Fruit fly (Drosophila melanogaster) whole organism, embryonic: ENCODE data around the gene ash1.

Experiments
- Abd-B ChIP-seq: fragments of 200-800 bp; sonication (Bioruptor generic); optimal IDR thresholded peaks from 2 replicates; lab custom pipeline; 2018; ENCODE audit warnings: missing biosample characterization, mild to moderate bottlenecking, missing genetic modification characterization, moderate library complexity
- Atf-2 ChIP-seq: fragments of 200-800 bp; sonication (Bioruptor generic); optimal IDR thresholded peaks from 2 replicates; lab custom pipeline; 2016; ENCODE audit warnings: missing biosample characterization, missing genetic modification characterization
- Awh ChIP-seq: fragments of 200-800 bp; sonication (Bioruptor generic); IDR thresholded peaks from 2 replicates; pipeline ENCODE4, ENCODE4 v1.3.6; 2022; ENCODE audit warnings: missing biosample characterization, missing genetic modification characterization
- CG10543 ChIP-seq: fragments of 200-800 bp; sonication (Bioruptor generic); optimal IDR thresholded peaks from 3 replicates; lab custom pipeline; 2017; ENCODE audit warnings: missing biosample characterization, mild to moderate bottlenecking, missing genetic modification characterization, moderate library complexity
- CG10565 ChIP-seq: fragments of 200-800 bp; sonication (Bioruptor generic); optimal IDR thresholded peaks from 3 replicates; lab custom pipeline; 2016; ENCODE audit warnings: missing biosample characterization, mild to moderate bottlenecking, missing genetic modification characterization
- CG11695 ChIP-seq: fragments of 200-800 bp; sonication (Bioruptor generic); IDR thresholded peaks from 3 replicates; pipeline ENCODE4 v1.3.6; 2022; ENCODE audit warnings: missing biosample characterization, missing genetic modification characterization
- CG11723 ChIP-seq: fragments of 200-800 bp; sonication (Bioruptor generic); optimal IDR thresholded peaks from 2 replicates; lab custom pipeline; 2017; ENCODE audit warnings: missing biosample characterization, mild to moderate bottlenecking, missing genetic modification characterization
- CG12659 ChIP-seq: fragments of 200-800 bp; sonication (Bioruptor generic); optimal IDR thresholded peaks from 3 replicates; lab custom pipeline; 2017; ENCODE audit warnings: mild to moderate bottlenecking, missing biosample characterization, missing genetic modification reagents, missing genetic modification characterization
- CG15514 ChIP-seq: fragments of 200-800 bp; sonication (Bioruptor generic); optimal IDR thresholded peaks from 3 replicates; lab custom pipeline; 2017; ENCODE audit warnings: missing biosample characterization, missing genetic modification characterization, mild to moderate bottlenecking, moderate library complexity, missing genetic modification reagents
- CG2199 ChIP-seq: fragments of 200-800 bp; sonication (Bioruptor generic); IDR thresholded peaks from 3 replicates; pipeline ENCODE4 v1.3.6; 2022; ENCODE audit warnings: missing biosample characterization, missing genetic modification characterization
- CG32532 ChIP-seq: fragments of 200-800 bp; sonication (Bioruptor generic); IDR thresholded peaks from 2 replicates; pipeline ENCODE4 v1.3.6; 2022; ENCODE audit warnings: missing biosample characterization, missing genetic modification characterization
- CG32772 ChIP-seq: fragments of 200-800 bp; sonication (Bioruptor generic); IDR thresholded peaks from 2 replicates; pipeline ENCODE4 v1.3.6; 2022; ENCODE audit warnings: missing biosample characterization, missing genetic modification characterization
- CG4404 ChIP-seq: fragments of 200-800 bp; sonication (Bioruptor generic); IDR thresholded peaks from 2 replicates; pipeline ENCODE4 v1.3.6; 2022; ENCODE audit warnings: missing biosample characterization, missing genetic modification characterization
- CG5953 ChIP-seq: fragments of 200-800 bp; sonication (Bioruptor generic); IDR thresholded peaks from 2 replicates; pipeline ENCODE4 v1.3.6; 2022; ENCODE audit warnings: missing biosample characterization, missing genetic modification characterization
- CG8359 ChIP-seq: fragments of 200-800 bp; sonication (Bioruptor generic); optimal IDR thresholded peaks from 2 replicates; lab custom pipeline; 2017; ENCODE audit warnings: missing biosample characterization, mild to moderate bottlenecking, missing genetic modification characterization, borderline replicate concordance
- CG9215 ChIP-seq: fragments of 200-800 bp; sonication (Bioruptor generic); IDR thresholded peaks from 2 replicates; pipeline ENCODE4 v1.3.6; 2022; ENCODE audit warnings: missing biosample characterization, missing genetic modification characterization
- CG9797 ChIP-seq: fragments of 200-800 bp; sonication (Bioruptor generic); optimal IDR thresholded peaks from 3 replicates; lab custom pipeline; 2018; ENCODE audit warnings: missing biosample characterization, mild to moderate bottlenecking, missing genetic modification characterization
- CHES-1-like ChIP-seq: fragments of 200-800 bp; sonication (Bioruptor generic); optimal IDR thresholded peaks from 2 replicates; lab custom pipeline; 2016; ENCODE audit warnings: missing biosample characterization, missing genetic modification characterization
- Dad ChIP-seq: fragments of 200-800 bp; sonication (Bioruptor generic); optimal IDR thresholded peaks from 3 replicates; lab custom pipeline; 2016; ENCODE audit warnings: missing biosample characterization, missing genetic modification characterization
- Doc3 ChIP-seq: fragments of 200-800 bp; sonication (Bioruptor generic); IDR thresholded peaks from 3 replicates; pipeline ENCODE4 v1.3.6; 2022; ENCODE audit warnings: missing biosample characterization, missing genetic modification characterization; ENCODE audit not compliant: partially characterized antibody
- Dp ChIP-seq: fragments of 200-800 bp; sonication (Bioruptor generic); optimal IDR thresholded peaks from 2 replicates; lab custom pipeline; 2018; ENCODE audit warnings: missing biosample characterization, mild to moderate bottlenecking, missing genetic modification characterization, moderate library complexity
- HLHmδ ChIP-seq: fragments of 200-800 bp; sonication (Bioruptor generic); optimal IDR thresholded peaks from 2 replicates; lab custom pipeline; 2018; ENCODE audit warnings: missing biosample characterization, mild to moderate bottlenecking, missing genetic modification characterization, moderate library complexity
- Hmx ChIP-seq: fragments of 200-800 bp; sonication (Bioruptor generic); optimal IDR thresholded peaks from 2 replicates; lab custom pipeline; 2016; ENCODE audit warnings: missing biosample characterization, missing genetic modification characterization
- Hr39 ChIP-seq: fragments of >200 bp; optimal IDR thresholded peaks from 2 replicates; lab custom pipeline; 2017
- MBD-R2 ChIP-seq: fragments of 200-800 bp; sonication (Bioruptor generic); IDR thresholded peaks from 2 replicates; pipeline ENCODE4 v1.3.6; 2022; ENCODE audit warnings: missing biosample characterization, missing genetic modification characterization
- Oli ChIP-seq: fragments of 200-800 bp; sonication (Bioruptor generic); optimal IDR thresholded peaks from 2 replicates; lab custom pipeline; 2018; ENCODE audit warnings: missing biosample characterization, mild to moderate bottlenecking, missing genetic modification characterization, moderate library complexity
- Optix ChIP-seq: fragments of 200-800 bp; sonication (Bioruptor generic); IDR thresholded peaks from 3 replicates; pipeline ENCODE4 v1.3.6; 2022; ENCODE audit warnings: missing biosample characterization, missing genetic modification characterization
- Ravus ChIP-seq: fragments of 200-800 bp; sonication (Bioruptor generic); IDR thresholded peaks from 2 replicates; pipeline ENCODE4 v1.3.6; 2022; ENCODE audit warnings: missing biosample characterization, missing genetic modification characterization
- Sry-β ChIP-seq: fragments of 200-800 bp; sonication (Bioruptor generic); optimal IDR thresholded peaks from 2 replicates; lab custom pipeline; 2018; ENCODE audit warnings: missing biosample characterization, mild to moderate bottlenecking, missing genetic modification characterization, moderate library complexity
- Stat92E ChIP-seq, 3 experiments: fragments of >200 bp in 2 of 3; fragments of 200-800 bp in 1 of 3; sonication (Bioruptor generic) in 1 of 3; optimal IDR thresholded peaks; 2 replicates each; lab custom pipeline; 2017 to 2019; ENCODE audit warnings: missing biosample characterization in 3 of 3, missing genetic modification characterization in 3 of 3, mild to moderate bottlenecking in 1 of 3, moderate library complexity in 1 of 3
- Trl ChIP-seq, 3 experiments: fragments of >200 bp in 2 of 3; fragments of 200-800 bp in 1 of 3; sonication (Bioruptor generic) in 1 of 3; optimal IDR thresholded peaks; 2 replicates in 1 of 3; 3 replicates in 2 of 3; lab custom pipeline; 2016 to 2017; ENCODE audit warnings: missing biosample characterization in 1 of 3, missing genetic modification characterization in 1 of 3
- Xrp1 ChIP-seq: fragments of 200-800 bp; sonication (Bioruptor generic); IDR thresholded peaks from 2 replicates; pipeline ENCODE4 v1.3.6; 2022; ENCODE audit warnings: missing biosample characterization, missing genetic modification characterization
- abd-A ChIP-seq: fragments of 200-800 bp; sonication (Bioruptor generic); optimal IDR thresholded peaks from 3 replicates; lab custom pipeline; 2019; ENCODE audit warnings: missing biosample characterization, mild to moderate bottlenecking, missing genetic modification characterization, moderate library complexity
- dysf ChIP-seq: fragments of 200-800 bp; sonication (Bioruptor generic); IDR thresholded peaks from 3 replicates; pipeline ENCODE4 v1.3.6; 2022; ENCODE audit warnings: missing biosample characterization, missing genetic modification characterization
- ewg ChIP-seq: fragments of 200-800 bp; sonication (Bioruptor generic); optimal IDR thresholded peaks from 3 replicates; lab custom pipeline; 2017; ENCODE audit warnings: mild to moderate bottlenecking, missing biosample characterization, missing genetic modification reagents, missing genetic modification characterization
- gcm ChIP-seq: fragments of 200-800 bp; sonication (Bioruptor generic); optimal IDR thresholded peaks from 2 replicates; lab custom pipeline; 2019; ENCODE audit warnings: missing biosample characterization, mild to moderate bottlenecking, missing genetic modification characterization, moderate library complexity
- inv ChIP-seq: fragments of 200-800 bp; sonication (Bioruptor generic); IDR thresholded peaks from 2 replicates; pipeline ENCODE4 v1.3.6; 2022; ENCODE audit warnings: missing biosample characterization, missing genetic modification characterization; ENCODE audit not compliant: partially characterized antibody
- jing ChIP-seq: fragments of 200-800 bp; sonication (Bioruptor generic); optimal IDR thresholded peaks from 2 replicates; lab custom pipeline; 2018; ENCODE audit warnings: missing biosample characterization, mild to moderate bottlenecking, missing genetic modification characterization
- lbe ChIP-seq: fragments of 200-800 bp; sonication (Bioruptor generic); optimal IDR thresholded peaks from 2 replicates; lab custom pipeline; 2016; ENCODE audit warnings: missing biosample characterization, mild to moderate bottlenecking, missing genetic modification characterization
- lola ChIP-seq, 3 experiments: fragments of >200 bp in 2 of 3; fragments of 200-800 bp in 1 of 3; sonication (Bioruptor generic) in 1 of 3; optimal IDR thresholded peaks; 2 replicates each; lab custom pipeline; 2017 to 2019; ENCODE audit warnings: missing biosample characterization in 3 of 3, missing genetic modification characterization in 3 of 3, mild to moderate bottlenecking in 1 of 3, moderate library complexity in 1 of 3
- mam ChIP-seq: fragments of 200-800 bp; sonication (Bioruptor generic); optimal IDR thresholded peaks from 3 replicates; lab custom pipeline; 2016; ENCODE audit warnings: missing biosample characterization, missing genetic modification characterization
- nmo ChIP-seq: fragments of 200-800 bp; sonication (Bioruptor generic); optimal IDR thresholded peaks from 2 replicates; lab custom pipeline; 2018; ENCODE audit warnings: missing biosample characterization, mild to moderate bottlenecking, missing genetic modification characterization, moderate library complexity
- odd ChIP-seq: fragments of 200-800 bp; sonication (Bioruptor generic); optimal IDR thresholded peaks from 2 replicates; lab custom pipeline; 2017; ENCODE audit warnings: missing biosample characterization, mild to moderate bottlenecking, missing genetic modification characterization
- phol ChIP-seq: fragments of 200-800 bp; sonication (Bioruptor generic); optimal IDR thresholded peaks from 3 replicates; lab custom pipeline; 2018; ENCODE audit warnings: missing biosample characterization, mild to moderate bottlenecking, missing genetic modification characterization, moderate library complexity
- rib ChIP-seq: fragments of 200-800 bp; sonication (Bioruptor generic); IDR thresholded peaks from 2 replicates; pipeline ENCODE4 v1.3.6; 2022; ENCODE audit warnings: missing biosample characterization, missing genetic modification characterization
- schlank ChIP-seq: fragments of 200-800 bp; sonication (Bioruptor generic); optimal IDR thresholded peaks from 2 replicates; lab custom pipeline; 2018; ENCODE audit warnings: missing biosample characterization, mild to moderate bottlenecking, missing genetic modification characterization
- scrt ChIP-seq: fragments of 200-800 bp; sonication (Bioruptor generic); optimal IDR thresholded peaks from 2 replicates; lab custom pipeline; 2018; ENCODE audit warnings: missing biosample characterization, mild to moderate bottlenecking, missing genetic modification characterization, moderate library complexity
- trem ChIP-seq: fragments of 200-800 bp; optimal IDR thresholded peaks from 3 replicates; lab custom pipeline; 2019; ENCODE audit warnings: missing biosample characterization, mild to moderate bottlenecking, missing genetic modification characterization, moderate library complexity
- unpg ChIP-seq: fragments of 200-800 bp; sonication (Bioruptor generic); optimal IDR thresholded peaks from 3 replicates; lab custom pipeline; 2018; ENCODE audit warnings: missing biosample characterization, mild to moderate bottlenecking, missing genetic modification characterization, moderate library complexity

ash1 gene

dm6 chr3L:19636821-19637460 lies 38.4 kb upstream of the ash1 start (continued):
- TF ChIP-seq CG8359 (GFP tag; lab: Kevin White, UChicago) (peak; percentile 13), CG10565 (GFP tag; lab: Kevin White, UChicago) (no peak), scrt (GFP tag; lab: Kevin White, UChicago) (no peak), trem (peak; percentile 65), CG2199 (GFP tag; lab: Robert Waterston, UW) (peak; percentile 27; the same call in 1 of the 3 replicates), CHES-1-like (no peak), CG32532 (GFP tag; lab: Robert Waterston, UW) (no peak), CG5953 (no peak), CG9215 (GFP tag; lab: Robert Waterston, UW) (no peak), Hmx (GFP tag; lab: Kevin White, UChicago) (no peak), CG10543 (GFP tag; lab: Kevin White, UChicago) (peak; percentile 1), HLHmδ (GFP tag; lab: Kevin White, UChicago) (no peak), Atf-2 (no peak), mam (no peak), Xrp1 (GFP tag; lab: Robert Waterston, UW) (peak; percentile 77), Awh (0 out of 2 replicates have a peak, but pooled peaks have one; percentile 15), Sry-β (GFP tag; lab: Kevin White, UChicago) (no peak), Stat92E (GFP tag; optimal IDR thresholded peaks at IDR 0.05; lab: Kevin White, UChicago) (peak in 1 of 3 experiments; percentile 66), CG15514 (GFP tag; lab: Kevin White, UChicago) (no peak), odd (no peak), rib (GFP tag; lab: Robert Waterston, UW) (no peak), CG12659 (GFP tag; lab: Kevin White, UChicago) (peak; percentile 19), lbe (GFP tag; lab: Kevin White, UChicago) (no peak), Ravus (GFP tag; lab: Robert Waterston, UW) (no peak), inv (GFP tag; lab: Robert Waterston, UW) (no peak), CG9797 (GFP tag; lab: Kevin White, UChicago) (no peak), Dp (GFP tag; lab: Kevin White, UChicago) (no peak), ewg (GFP tag; lab: Kevin White, UChicago) (peak; percentile 9), gcm (GFP tag; lab: Kevin White, UChicago) (peak; percentile 58), lola (GFP tag; optimal IDR thresholded peaks at IDR 0.05; lab: Kevin White, UChicago) (peak in 1 of 3 experiments; percentile 96), phol (tag; lab: Kevin White, UChicago) (peak; percentile 80), Trl (optimal IDR thresholded peaks at IDR 0.05; lab: Kevin White, UChicago) (no peak), Trl (GFP tag; optimal IDR thresholded peaks at IDR 0.05; lab: Kevin White, UChicago) (no peak), Doc3 (no peak), Optix (GFP tag; lab: Robert Waterston, UW) (no peak), CG32772 (GFP tag; lab: Robert Waterston, UW) (no peak), nmo (peak; percentile 85), CG11723 (GFP tag; lab: Kevin White, UChicago) (no peak), Dad (GFP tag; lab: Kevin White, UChicago) (no peak), abd-A (no peak), CG4404 (GFP tag; lab: Robert Waterston, UW) (peak; percentile 85), CG11695 (0 out of 3 replicates have a peak, but pooled peaks have one; percentile 28), jing (GFP tag; lab: Kevin White, UChicago) (peak; percentile 10), dysf (GFP tag; lab: Robert Waterston, UW) (no peak), schlank (no peak), Abd-B (peak; percentile 17), Oli (tag; lab: Kevin White, UChicago) (peak; percentile 55), unpg (GFP tag; lab: Kevin White, UChicago) (peak; percentile 60), MBD-R2 (GFP tag; lab: Robert Waterston, UW) (no peak), Hr39 (no peak)
